Worm (Caenorhabditis elegans) whole organism, L3 larva: ENCODE measurements around the gene ugt-61.

Experiments used
- ceh-9 ChIP-seq: sonication (generic microtip); optimal IDR thresholded peaks from 2 replicates; lab custom pipeline; 2018; ENCODE audit warnings: missing biosample characterization, missing genetic modification characterization
- egl-27 ChIP-seq: sonication (generic microtip); optimal IDR thresholded peaks from 4 replicates; lab custom pipeline; 2017; ENCODE audit warnings: missing biosample characterization, missing genetic modification reagents, missing genetic modification characterization
- fos-1 ChIP-seq: fragments of 150-350 bp; optimal IDR thresholded peaks from 2 replicates; lab custom pipeline; 2014; ENCODE audit warnings: missing biosample characterization, missing genetic modification characterization
- mdl-1 ChIP-seq: fragments of 150-350 bp; optimal IDR thresholded peaks from 2 replicates; lab custom pipeline; 2014; ENCODE audit warnings: missing biosample characterization, missing genetic modification characterization
- mml-1 ChIP-seq: fragments of 150-350 bp; sonication (generic microtip); optimal IDR thresholded peaks from 3 replicates; lab custom pipeline; 2014; ENCODE audit warnings: missing biosample characterization, missing genetic modification characterization
- nhr-11 ChIP-seq: fragments of 150-350 bp; optimal IDR thresholded peaks from 2 replicates; lab custom pipeline; 2014; ENCODE audit warnings: missing biosample characterization, missing genetic modification characterization
- nhr-237 ChIP-seq: fragments of 150-350 bp; optimal IDR thresholded peaks from 2 replicates; lab custom pipeline; 2014; ENCODE audit warnings: missing biosample characterization, missing genetic modification characterization
- nhr-25 ChIP-seq: sonication (generic microtip); optimal IDR thresholded peaks from 2 replicates; lab custom pipeline; 2017; ENCODE audit warnings: missing biosample characterization, missing genetic modification characterization
- nhr-28 ChIP-seq: fragments of 150-350 bp; optimal IDR thresholded peaks from 2 replicates; lab custom pipeline; 2014; ENCODE audit warnings: missing biosample characterization, missing genetic modification characterization
- sea-2 ChIP-seq: fragments of 150-350 bp; sonication (generic microtip); optimal IDR thresholded peaks from 4 replicates; lab custom pipeline; 2014; ENCODE audit warnings: missing biosample characterization, missing genetic modification reagents, missing genetic modification characterization
- snpc-4 ChIP-seq: fragments of 150-350 bp; optimal IDR thresholded peaks from 2 replicates; lab custom pipeline; 2014; ENCODE audit warnings: missing biosample characterization, missing genetic modification characterization
- tbx-2 ChIP-seq: sonication (generic microtip); optimal IDR thresholded peaks from 2 replicates; lab custom pipeline; 2016; ENCODE audit warnings: mild to moderate bottlenecking, missing genetic modification characterization, missing compliant biosample characterization
- ztf-4 ChIP-seq: fragments of 150-350 bp; optimal IDR thresholded peaks from 2 replicates; lab custom pipeline; 2014; ENCODE audit warnings: missing biosample characterization, missing genetic modification characterization

ce11 chrV:4794308-4794707 lies 52.1 kb downstream of the ugt-61 start, which contains the start of gene R02F11.2:
- no peak for TF ChIP-seq fos-1
- TF ChIP-seq tbx-2 (tag; lab: Kevin White, UChicago), result no peak
- no peak for TF ChIP-seq mdl-1 (tag; lab: Kevin White, UChicago)
- no peak for TF ChIP-seq ztf-4
- TF ChIP-seq mml-1 (tag; lab: Kevin White, UChicago), result no peak
- TF ChIP-seq nhr-25, result no peak
- TF ChIP-seq nhr-28 (tag; lab: Kevin White, UChicago), result no peak
- no peak for TF ChIP-seq snpc-4 (tag; lab: Kevin White, UChicago)
- no peak for TF ChIP-seq egl-27 (tag; lab: Kevin White, UChicago)
- peak; percentile 45 for TF ChIP-seq nhr-11 (tag; lab: Kevin White, UChicago)
- no peak for TF ChIP-seq ceh-9 (tag; lab: Kevin White, UChicago)
- no peak for TF ChIP-seq sea-2 (GFP tag; lab: Kevin White, UChicago)
- no peak for TF ChIP-seq nhr-237 (tag; lab: Kevin White, UChicago)
